Worm (Caenorhabditis elegans): ENCODE data around the gene glb-16.

- TF ChIP-seq flt-1 (GFP tag; IDR thresholded peaks at IDR 0.05) (no peak), hmbx-1 (tag; optimal IDR thresholded peaks at IDR 0.05) (no peak), hnd-1 (tag; optimal IDR thresholded peaks at IDR 0.05) (no peak), ama-1 (optimal IDR thresholded peaks at IDR 0.05) (no peak), scrt-1 (GFP tag; IDR thresholded peaks at IDR 0.05) (no peak), tbx-37 (GFP tag; conservative IDR thresholded peaks at IDR 0.05) (no peak), pes-1 (GFP tag; IDR thresholded peaks at IDR 0.05) (no peak), ceh-13 (GFP tag; optimal IDR thresholded peaks at IDR 0.05) (no peak), hmg-4 (GFP tag; optimal IDR thresholded peaks at IDR 0.05) (no peak), aly-1 (tag; optimal IDR thresholded peaks at IDR 0.05) (no peak), tbx-11 (GFP tag; IDR thresholded peaks at IDR 0.05) (no peak), F13C5.2 (tag; optimal IDR thresholded peaks at IDR 0.05) (no peak), ets-7 (tag; optimal IDR thresholded peaks at IDR 0.05) (no peak), ceh-36 (tag; optimal IDR thresholded peaks at IDR 0.05) (no peak)
Measured at ce11 chrX:7495491-7495890, 44.4 kb downstream of the glb-16 start, which contains the start of gene try-14.

Data from whole organism, early embryonic.